Worm (Caenorhabditis elegans): ENCODE data around the gene F46G10.4.

DNA sequence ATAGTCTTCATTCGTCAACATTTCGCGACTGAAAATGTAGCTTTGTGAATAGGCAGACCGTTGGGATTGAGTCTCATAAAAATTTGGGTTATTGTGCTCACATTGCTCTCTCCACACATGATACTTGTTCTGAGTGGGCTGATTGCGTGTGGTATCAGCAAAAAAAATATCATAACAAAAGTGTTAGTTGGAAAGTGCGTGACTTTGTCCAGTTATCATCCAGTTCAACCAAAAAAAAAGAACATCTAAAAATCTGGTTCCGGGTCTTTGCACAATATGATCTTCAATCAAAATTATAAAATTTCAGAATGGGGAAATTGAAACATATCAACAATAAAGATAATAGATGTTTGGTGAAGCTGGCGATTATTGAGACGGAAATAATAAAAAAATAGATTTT lies 33.3 kb upstream of the F46G10.4 start, which contains the start of gene srd-39:
- no peak for TF ChIP-seq elt-1 (tag; optimal IDR thresholded peaks at IDR 0.05; ENCODE audit: borderline replicate concordance, insufficient read depth)
- no peak for TF ChIP-seq lsy-2 (tag; optimal IDR thresholded peaks at IDR 0.05)
- TF ChIP-seq blmp-1 (tag; optimal IDR thresholded peaks at IDR 0.05) = no peak
- no peak for TF ChIP-seq elt-3 (tag; optimal IDR thresholded peaks at IDR 0.05)
- TF ChIP-seq nhr-76 (tag; optimal IDR thresholded peaks at IDR 0.05) = no peak
- no peak for TF ChIP-seq nhr-237 (tag; optimal IDR thresholded peaks at IDR 0.05)
